Worm (Caenorhabditis elegans) whole organism, young adult: ENCODE data around the gene C24A3.9.
A peak's percentile ranks its signal among the peaks of the same experiment; 100 is the strongest.

Experiments
- B0035.1 ChIP-seq: sonication (generic microtip); optimal IDR thresholded peaks from 2 replicates; lab custom pipeline; 2016; ENCODE audit warnings: missing genetic modification characterization, mild to moderate bottlenecking, missing compliant biosample characterization, missing genotype, missing genetic modification reagents
- B0336.3 ChIP-seq: fragments of 200-800 bp; sonication (Bioruptor generic); IDR thresholded peaks from 2 replicates; pipeline ENCODE4 v1.3.6; 2022; ENCODE audit warnings: missing genetic modification characterization, missing compliant biosample characterization
- C06A6.2 ChIP-seq: fragments of 200-800 bp; sonication (Bioruptor generic); conservative IDR thresholded peaks from 2 replicates; pipeline ENCODE4 v1.3.6; 2022; ENCODE audit warnings: missing genetic modification characterization, missing compliant biosample characterization
- F22D6.2 ChIP-seq: sonication (generic microtip); optimal IDR thresholded peaks from 2 replicates; lab custom pipeline; 2016; ENCODE audit warnings: mild to moderate bottlenecking, missing genetic modification characterization, missing compliant biosample characterization
- F33H1.4 ChIP-seq: fragments of 200-800 bp; sonication (Bioruptor generic); IDR thresholded peaks from 2 replicates; pipeline ENCODE4 v1.3.6; 2022; ENCODE audit warnings: missing genetic modification reagents, missing genetic modification characterization, missing compliant biosample characterization
- F39B2.1 ChIP-seq: fragments of 200-800 bp; sonication (Bioruptor generic); IDR thresholded peaks from 2 replicates; pipeline ENCODE4 v1.3.6; 2022; ENCODE audit warnings: missing genetic modification reagents, missing genetic modification characterization, missing compliant biosample characterization
- F52B5.7 ChIP-seq: sonication (generic microtip); optimal IDR thresholded peaks from 2 replicates; lab custom pipeline; 2016; ENCODE audit warnings: mild to moderate bottlenecking, missing genetic modification characterization, missing compliant biosample characterization
- K12H6.12 ChIP-seq: fragments of 200-800 bp; sonication (Bioruptor generic); optimal IDR thresholded peaks from 2 replicates; lab custom pipeline; 2018; ENCODE audit warnings: mild to moderate bottlenecking, missing genetic modification characterization, missing compliant biosample characterization
- T07F8.4 ChIP-seq: sonication (generic microtip); optimal IDR thresholded peaks from 2 replicates; lab custom pipeline; 2016; ENCODE audit warnings: mild to moderate bottlenecking, missing genetic modification characterization, moderate library complexity, missing compliant biosample characterization
- Y53F4B.3 ChIP-seq: fragments of 200-800 bp; sonication (Bioruptor generic); IDR thresholded peaks from 2 replicates; pipeline ENCODE4 v1.3.6; 2022; ENCODE audit warnings: missing genetic modification reagents, missing genetic modification characterization, missing compliant biosample characterization
- Y67H2A.10 ChIP-seq: fragments of 200-800 bp; sonication (Bioruptor generic); conservative IDR thresholded peaks from 2 replicates; pipeline ENCODE4 v1.3.6; 2022; ENCODE audit warnings: missing genetic modification reagents, missing genetic modification characterization, missing compliant biosample characterization
- attf-3 ChIP-seq: fragments of 200-800 bp; sonication (Bioruptor generic); conservative IDR thresholded peaks from 2 replicates; pipeline ENCODE4 v1.3.6; 2022; ENCODE audit warnings: missing genetic modification reagents, missing genetic modification characterization, missing compliant biosample characterization
- chd-7 ChIP-seq: sonication (generic microtip); optimal IDR thresholded peaks from 2 replicates; lab custom pipeline; 2016; ENCODE audit warnings: mild to moderate bottlenecking, missing genetic modification characterization, moderate library complexity, missing compliant biosample characterization
- die-1 ChIP-seq: sonication (generic microtip); optimal IDR thresholded peaks from 2 replicates; lab custom pipeline; 2016; ENCODE audit warnings: missing genotype, mild to moderate bottlenecking, missing genetic modification characterization, missing compliant biosample characterization
- egl-44 ChIP-seq: fragments of 200-800 bp; sonication (Bioruptor generic); IDR thresholded peaks from 2 replicates; pipeline ENCODE4 v1.3.6; 2022; ENCODE audit warnings: missing genetic modification reagents, missing genetic modification characterization, missing compliant biosample characterization
- ekl-4 ChIP-seq: fragments of 200-800 bp; sonication (Bioruptor generic); IDR thresholded peaks from 2 replicates; pipeline ENCODE4 v1.3.6; 2022; ENCODE audit warnings: missing genetic modification reagents, missing genetic modification characterization, missing compliant biosample characterization
- him-1 ChIP-seq: sonication (generic microtip); optimal IDR thresholded peaks from 2 replicates; lab custom pipeline; 2016; ENCODE audit warnings: missing genotype, missing genetic modification reagents, missing genetic modification characterization, missing compliant biosample characterization
- hlh-12 ChIP-seq: sonication (generic microtip); optimal IDR thresholded peaks from 2 replicates; lab custom pipeline; 2016; ENCODE audit warnings: missing genetic modification characterization, missing compliant biosample characterization
- hrde-1 ChIP-seq: sonication (generic microtip); optimal IDR thresholded peaks from 2 replicates; lab custom pipeline; 2016; ENCODE audit warnings: missing genetic modification characterization, mild to moderate bottlenecking, missing compliant biosample characterization, moderate library complexity, missing genotype, missing genetic modification reagents, borderline replicate concordance
- let-526 ChIP-seq: fragments of 200-800 bp; sonication (Bioruptor generic); IDR thresholded peaks from 2 replicates; pipeline ENCODE4 v1.3.6; 2022; ENCODE audit warnings: missing genetic modification reagents, missing genetic modification characterization, missing compliant biosample characterization
- let-607 ChIP-seq, 2 experiments: fragments of 200-800 bp in 1 of 2; sonication (Bioruptor generic) in 1 of 2; sonication (generic microtip) in 1 of 2; optimal IDR thresholded peaks; 2 replicates each; lab custom pipeline; 2016 to 2018; ENCODE audit warnings: mild to moderate bottlenecking in 2 of 2, missing compliant biosample characterization in 2 of 2, missing genetic modification characterization in 2 of 2, moderate library complexity in 2 of 2, missing genotype in 1 of 2
- lin-26 ChIP-seq: fragments of 200-800 bp; sonication (Bioruptor generic); IDR thresholded peaks from 2 replicates; pipeline ENCODE4 v1.3.6; 2022; ENCODE audit warnings: missing genetic modification reagents, missing genetic modification characterization, missing compliant biosample characterization
- lin-40 ChIP-seq: sonication (generic microtip); optimal IDR thresholded peaks from 2 replicates; lab custom pipeline; 2016; ENCODE audit warnings: missing genetic modification characterization, mild to moderate bottlenecking, missing compliant biosample characterization, missing genotype, missing genetic modification reagents
- lsy-27 ChIP-seq: sonication (generic microtip); optimal IDR thresholded peaks from 2 replicates; lab custom pipeline; 2017; ENCODE audit warnings: missing genetic modification characterization, mild to moderate bottlenecking, missing compliant biosample characterization, antibody characterized with exemption, missing genotype, borderline replicate concordance; ENCODE audit not compliant: insufficient read depth
- madf-10 ChIP-seq: sonication (generic microtip); optimal IDR thresholded peaks from 2 replicates; lab custom pipeline; 2016; ENCODE audit warnings: mild to moderate bottlenecking, missing genetic modification characterization, missing compliant biosample characterization
- madf-3 ChIP-seq: fragments of 200-800 bp; sonication (Bioruptor generic); IDR thresholded peaks from 2 replicates; pipeline ENCODE4 v1.3.6; 2022; ENCODE audit warnings: missing genetic modification reagents, missing genetic modification characterization, missing compliant biosample characterization
- mel-28 ChIP-seq: sonication (generic microtip); optimal IDR thresholded peaks from 2 replicates; lab custom pipeline; 2016; ENCODE audit warnings: borderline replicate concordance, mild to moderate bottlenecking, missing genetic modification characterization, missing compliant biosample characterization
- nfyb-1 ChIP-seq: fragments of 200-800 bp; sonication (Bioruptor generic); IDR thresholded peaks from 2 replicates; pipeline ENCODE4 v1.3.6; 2022; ENCODE audit warnings: missing genetic modification reagents, missing genetic modification characterization, missing compliant biosample characterization
- nhr-90 ChIP-seq: sonication (generic microtip); optimal IDR thresholded peaks from 2 replicates; lab custom pipeline; 2016; ENCODE audit warnings: missing genotype, mild to moderate bottlenecking, missing genetic modification characterization, missing compliant biosample characterization
- pbrm-1 ChIP-seq: fragments of 200-800 bp; sonication (Bioruptor generic); IDR thresholded peaks from 2 replicates; pipeline ENCODE4 v1.3.6; 2022; ENCODE audit warnings: missing genetic modification reagents, missing genetic modification characterization, missing compliant biosample characterization
- rcor-1 ChIP-seq: fragments of 200-800 bp; sonication (Bioruptor generic); IDR thresholded peaks from 2 replicates; pipeline ENCODE4 v1.3.6; 2022; ENCODE audit warnings: missing genetic modification reagents, missing genetic modification characterization, missing compliant biosample characterization
- rec-8 ChIP-seq, 2 experiments: sonication (generic microtip); optimal IDR thresholded peaks; 2 replicates each; lab custom pipeline; 2016; ENCODE audit warnings: mild to moderate bottlenecking in 2 of 2, missing genetic modification characterization in 2 of 2, missing genetic modification reagents in 2 of 2, missing genotype in 2 of 2, missing biosample characterization in 1 of 2, missing compliant biosample characterization in 1 of 2, moderate library complexity in 1 of 2
- repo-1 ChIP-seq: sonication (generic microtip); optimal IDR thresholded peaks from 2 replicates; lab custom pipeline; 2017; ENCODE audit warnings: mild to moderate bottlenecking, missing genetic modification characterization, missing compliant biosample characterization
- snpc-1.1 ChIP-seq: sonication (generic microtip); optimal IDR thresholded peaks from 2 replicates; lab custom pipeline; 2017; ENCODE audit warnings: missing genetic modification characterization, mild to moderate bottlenecking, missing compliant biosample characterization, antibody characterized with exemption, moderate library complexity, missing genotype, missing genetic modification reagents; ENCODE audit not compliant: insufficient read depth
- snpc-1.3 ChIP-seq: sonication (generic microtip); optimal IDR thresholded peaks from 2 replicates; lab custom pipeline; 2017; ENCODE audit warnings: missing genetic modification characterization, mild to moderate bottlenecking, missing compliant biosample characterization, antibody characterized with exemption, moderate library complexity, missing genotype, missing genetic modification reagents; ENCODE audit not compliant: insufficient read depth
- snpc-3.4 ChIP-seq: sonication (generic microtip); optimal IDR thresholded peaks from 2 replicates; lab custom pipeline; 2017; ENCODE audit warnings: missing genetic modification characterization, mild to moderate bottlenecking, missing compliant biosample characterization, antibody characterized with exemption, moderate library complexity, missing genotype, missing genetic modification reagents
- somi-1 ChIP-seq: fragments of 200-800 bp; sonication (Bioruptor generic); optimal IDR thresholded peaks from 2 replicates; lab custom pipeline; 2018; ENCODE audit warnings: mild to moderate bottlenecking, missing genetic modification characterization, missing compliant biosample characterization
- tbp1 ChIP-seq: fragments of 200-800 bp; sonication (Bioruptor generic); optimal IDR thresholded peaks from 2 replicates; lab custom pipeline; 2018; ENCODE audit warnings: mild to moderate bottlenecking, missing genetic modification characterization, missing compliant biosample characterization
- tbx-9 ChIP-seq: sonication (generic microtip); optimal IDR thresholded peaks from 2 replicates; lab custom pipeline; 2016; ENCODE audit warnings: borderline replicate concordance, missing genetic modification characterization, inconsistent platforms, missing compliant biosample characterization
- tlf-1 ChIP-seq: fragments of 200-800 bp; sonication (Bioruptor generic); optimal IDR thresholded peaks from 2 replicates; lab custom pipeline; 2018; ENCODE audit warnings: mild to moderate bottlenecking, missing genetic modification characterization, missing compliant biosample characterization
- xnd-1 ChIP-seq: sonication (generic microtip); optimal IDR thresholded peaks from 2 replicates; lab custom pipeline; 2016; ENCODE audit warnings: missing genotype, missing genetic modification reagents, missing genetic modification characterization, missing compliant biosample characterization
- ztf-18 ChIP-seq: sonication (generic microtip); optimal IDR thresholded peaks from 2 replicates; lab custom pipeline; 2016; ENCODE audit warnings: missing genotype, mild to moderate bottlenecking, missing genetic modification characterization, missing compliant biosample characterization

The C24A3.9 gene

DNA sequence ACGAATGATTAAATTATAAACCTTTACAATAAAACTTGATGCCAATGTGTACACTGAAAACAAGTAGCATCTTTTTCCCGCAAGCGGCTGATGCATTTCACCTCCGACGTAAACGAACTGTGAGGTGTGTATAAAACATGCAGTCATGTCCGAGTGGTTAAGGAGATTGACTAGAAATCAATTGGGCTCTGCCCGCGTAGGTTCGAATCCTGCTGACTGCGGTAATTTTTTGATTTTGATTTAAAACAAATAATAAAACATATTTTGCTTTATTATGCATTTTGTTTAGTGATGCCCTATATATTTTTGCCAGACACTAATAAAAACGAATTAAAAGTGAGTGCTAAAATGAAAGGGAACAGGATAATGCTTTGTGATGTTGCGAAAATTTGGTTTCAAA, 38.9 kb downstream of the C24A3.9 start (continued):
- TF ChIP-seq F52B5.7 (tag; lab: Kevin White, UChicago) (no peak), egl-44 (GFP tag; lab: Robert Waterston, UW) (no peak), ekl-4 (GFP tag; lab: Robert Waterston, UW) (0 out of 2 replicates have a peak, but pooled peaks have one; percentile 13), ztf-18 (tag; lab: Kevin White, UChicago) (peak; percentile 54), let-526 (GFP tag; lab: Robert Waterston, UW) (0 out of 2 replicates have a peak, but pooled peaks have one; percentile 25), lsy-27 (tag; lab: Kevin White, UChicago) (peak; percentile 45), somi-1 (peak; percentile 43), madf-10 (tag; lab: Kevin White, UChicago) (peak; percentile 64), hrde-1 (tag; lab: Kevin White, UChicago) (peak; percentile 65), C06A6.2 (GFP tag; lab: Robert Waterston, UW) (no peak), nhr-90 (tag; lab: Kevin White, UChicago) (peak; percentile 82), snpc-3.4 (peak; percentile 55), hlh-12 (tag; lab: Kevin White, UChicago) (peak; percentile 76), repo-1 (tag; lab: Kevin White, UChicago) (no peak), tbp1 (GFP tag; lab: Kevin White, UChicago) (peak; percentile 97), B0035.1 (tag; lab: Kevin White, UChicago) (peak; percentile 23)

ce11 chrX:8969111-8970048, 40.9 kb downstream of the C24A3.9 start:
- TF ChIP-seq let-607 (tag; optimal IDR thresholded peaks at IDR 0.05; lab: Kevin White, UChicago), result peak in 1 of 2 experiments; percentile 31
- no peak for TF ChIP-seq rcor-1
- TF ChIP-seq K12H6.12 (tag; lab: Kevin White, UChicago), result no peak
- TF ChIP-seq him-1 (tag; lab: Kevin White, UChicago), result peak; percentile 46
- no peak for TF ChIP-seq Y67H2A.10 (GFP tag; lab: Robert Waterston, UW)
- no peak for TF ChIP-seq tlf-1 (GFP tag; lab: Kevin White, UChicago)
- no peak for TF ChIP-seq xnd-1 (tag; lab: Kevin White, UChicago)
- TF ChIP-seq madf-3 (GFP tag; lab: Robert Waterston, UW), result peak; percentile 54; the same call in 1 of the 2 replicates
- peak; percentile 6 for TF ChIP-seq F22D6.2
- TF ChIP-seq somi-1, result peak; percentile 13
- peak; percentile 20 for TF ChIP-seq chd-7 (tag; lab: Kevin White, UChicago)
- TF ChIP-seq let-526 (GFP tag; lab: Robert Waterston, UW), result no peak
- TF ChIP-seq rec-8 (tag; optimal IDR thresholded peaks at IDR 0.05; lab: Kevin White, UChicago), result peak; percentile 23 to 51
- no peak for TF ChIP-seq F39B2.1 (GFP tag; lab: Robert Waterston, UW)
- peak; percentile 62 for TF ChIP-seq lin-40 (tag; lab: Kevin White, UChicago)
- TF ChIP-seq hrde-1 (tag; lab: Kevin White, UChicago), result peak; percentile 2
- no peak for TF ChIP-seq mel-28 (tag; lab: Kevin White, UChicago)
- peak; percentile 76; the same call in 1 of the 2 replicates for TF ChIP-seq pbrm-1 (GFP tag; lab: Robert Waterston, UW)
- TF ChIP-seq lin-26 (GFP tag; lab: Robert Waterston, UW), result peak; percentile 85
- 0 out of 2 replicates have a peak, but pooled peaks have one; percentile 16 for TF ChIP-seq attf-3
- peak; percentile 32 for TF ChIP-seq snpc-1.1
- no peak for TF ChIP-seq snpc-1.3
- TF ChIP-seq Y53F4B.3 (GFP tag; lab: Robert Waterston, UW), result no peak
- TF ChIP-seq nfyb-1 (GFP tag; lab: Robert Waterston, UW), result no peak; the same call in 1 of the 2 replicates
- no peak for TF ChIP-seq tbx-9 (tag; lab: Kevin White, UChicago)
- no peak; the same call in 1 of the 2 replicates for TF ChIP-seq B0336.3 (GFP tag; lab: Robert Waterston, UW)
- TF ChIP-seq T07F8.4 (tag; lab: Kevin White, UChicago), result peak; percentile 49
- peak; percentile 87 for TF ChIP-seq die-1 (tag; lab: Kevin White, UChicago)
- no peak for TF ChIP-seq F33H1.4 (GFP tag; lab: Robert Waterston, UW)
- TF ChIP-seq nhr-90 (tag; lab: Kevin White, UChicago), result peak; percentile 48
- TF ChIP-seq ztf-18 (tag; lab: Kevin White, UChicago), result peak; percentile 73
